Fruit fly (Drosophila melanogaster) whole organism, embryonic: ENCODE results near the gene CG3198.
A peak's percentile ranks its signal among the peaks of the same experiment; 100 is the strongest.

Experiments
- ATbp ChIP-seq: fragments of 200-800 bp; sonication (Bioruptor generic); optimal IDR thresholded peaks from 2 replicates; lab custom pipeline; 2017; ENCODE audit warnings: missing biosample characterization, mild to moderate bottlenecking, missing genetic modification characterization, missing genetic modification reagents
- CG10462 ChIP-seq: fragments of 200-800 bp; sonication (Bioruptor generic); optimal IDR thresholded peaks from 2 replicates; lab custom pipeline; 2016; ENCODE audit warnings: missing biosample characterization, missing genetic modification characterization
- CG10565 ChIP-seq: fragments of 200-800 bp; sonication (Bioruptor generic); optimal IDR thresholded peaks from 3 replicates; lab custom pipeline; 2016; ENCODE audit warnings: missing biosample characterization, mild to moderate bottlenecking, missing genetic modification characterization
- CG12391 ChIP-seq: fragments of 200-800 bp; sonication (Bioruptor generic); optimal IDR thresholded peaks from 3 replicates; lab custom pipeline; 2018; ENCODE audit warnings: missing biosample characterization, mild to moderate bottlenecking, missing genetic modification characterization, moderate library complexity
- CG13624 ChIP-seq: fragments of 200-800 bp; sonication (Bioruptor generic); optimal IDR thresholded peaks from 2 replicates; lab custom pipeline; 2016; ENCODE audit warnings: missing biosample characterization, missing genetic modification characterization
- CG13894 ChIP-seq: fragments of 200-800 bp; sonication (Bioruptor generic); optimal IDR thresholded peaks from 3 replicates; lab custom pipeline; 2018; ENCODE audit warnings: missing biosample characterization, mild to moderate bottlenecking, missing genetic modification characterization, moderate library complexity
- CG15514 ChIP-seq: fragments of 200-800 bp; sonication (Bioruptor generic); optimal IDR thresholded peaks from 3 replicates; lab custom pipeline; 2017; ENCODE audit warnings: missing biosample characterization, missing genetic modification characterization, mild to moderate bottlenecking, moderate library complexity, missing genetic modification reagents
- CG1602 ChIP-seq: fragments of 200-800 bp; sonication (Bioruptor generic); optimal IDR thresholded peaks from 3 replicates; lab custom pipeline; 2016; ENCODE audit warnings: missing biosample characterization, missing genetic modification characterization
- CG16813 ChIP-seq: fragments of 200-800 bp; sonication (Bioruptor generic); IDR thresholded peaks from 3 replicates; pipeline ENCODE4 v1.3.6; 2022; ENCODE audit warnings: missing biosample characterization, missing genetic modification characterization; ENCODE audit not compliant: partially characterized antibody
- CG18262 ChIP-seq: fragments of 200-800 bp; optimal IDR thresholded peaks from 3 replicates; lab custom pipeline; 2019; ENCODE audit warnings: missing biosample characterization, mild to moderate bottlenecking, missing genetic modification characterization, moderate library complexity
- CG2889 ChIP-seq: fragments of 200-800 bp; sonication (Bioruptor generic); IDR thresholded peaks from 3 replicates; pipeline ENCODE4 v1.3.6; 2022; ENCODE audit warnings: missing biosample characterization, missing genetic modification characterization
- CG3407 ChIP-seq: fragments of 200-800 bp; sonication (Bioruptor generic); optimal IDR thresholded peaks from 2 replicates; lab custom pipeline; 2018; ENCODE audit warnings: missing biosample characterization, mild to moderate bottlenecking, missing genetic modification characterization
- CG4820 ChIP-seq: fragments of 200-800 bp; sonication (Bioruptor generic); optimal IDR thresholded peaks from 3 replicates; lab custom pipeline; 2016; ENCODE audit warnings: missing biosample characterization, missing genetic modification characterization
- CG6254 ChIP-seq: fragments of 200-800 bp; sonication (Bioruptor generic); optimal IDR thresholded peaks from 3 replicates; lab custom pipeline; 2017; ENCODE audit warnings: mild to moderate bottlenecking, missing biosample characterization, missing genetic modification reagents, missing genetic modification characterization
- CG6654 ChIP-seq: fragments of 200-800 bp; sonication (Bioruptor generic); optimal IDR thresholded peaks from 2 replicates; lab custom pipeline; 2017; ENCODE audit warnings: missing biosample characterization, mild to moderate bottlenecking, missing genetic modification characterization
- CG7372 ChIP-seq: fragments of 200-800 bp; sonication (Bioruptor generic); IDR thresholded peaks from 2 replicates; pipeline ENCODE4 v1.3.6; 2022; ENCODE audit warnings: missing biosample characterization, missing genetic modification characterization
- CG7786 ChIP-seq: fragments of 200-800 bp; sonication (Bioruptor generic); optimal IDR thresholded peaks from 2 replicates; lab custom pipeline; 2016; ENCODE audit warnings: missing biosample characterization, missing genetic modification characterization
- CG7928 ChIP-seq: fragments of 200-800 bp; sonication (Bioruptor generic); optimal IDR thresholded peaks from 2 replicates; lab custom pipeline; 2017; ENCODE audit warnings: missing biosample characterization, mild to moderate bottlenecking, missing genetic modification characterization
- CG9817 ChIP-seq: fragments of 200-800 bp; sonication (Bioruptor generic); optimal IDR thresholded peaks from 2 replicates; lab custom pipeline; 2018; ENCODE audit warnings: missing biosample characterization, mild to moderate bottlenecking, missing genetic modification characterization, moderate library complexity
- CG9932 ChIP-seq: fragments of 200-800 bp; sonication (Bioruptor generic); IDR thresholded peaks from 2 replicates; pipeline ENCODE4 v1.3.6; 2022; ENCODE audit warnings: missing biosample characterization, missing genetic modification characterization
- CHES-1-like ChIP-seq: fragments of 200-800 bp; sonication (Bioruptor generic); optimal IDR thresholded peaks from 2 replicates; lab custom pipeline; 2016; ENCODE audit warnings: missing biosample characterization, missing genetic modification characterization
- CoRest ChIP-seq: fragments of 200-800 bp; sonication (Bioruptor generic); optimal IDR thresholded peaks from 3 replicates; lab custom pipeline; 2018; ENCODE audit warnings: missing biosample characterization, mild to moderate bottlenecking, missing genetic modification characterization, moderate library complexity
- Elba2 ChIP-seq: fragments of 200-800 bp; sonication (Bioruptor generic); optimal IDR thresholded peaks from 3 replicates; lab custom pipeline; 2016; ENCODE audit warnings: missing biosample characterization, missing genetic modification characterization
- HLH4C ChIP-seq: fragments of 200-800 bp; sonication (Bioruptor generic); IDR thresholded peaks from 3 replicates; pipeline ENCODE4 v1.3.6; 2022; ENCODE audit warnings: missing biosample characterization, missing genetic modification characterization; ENCODE audit not compliant: partially characterized antibody
- HLH54F ChIP-seq: fragments of 200-800 bp; sonication (Bioruptor generic); optimal IDR thresholded peaks from 3 replicates; lab custom pipeline; 2016; ENCODE audit warnings: missing biosample characterization, missing genetic modification characterization
- Hr78 ChIP-seq, 2 experiments: fragments of 200-800 bp in 1 of 2; fragments of >200 bp in 1 of 2; sonication (Bioruptor generic) in 1 of 2; optimal IDR thresholded peaks; 2 replicates each; lab custom pipeline; 2017 to 2019; ENCODE audit warnings: missing biosample characterization in 2 of 2, missing genetic modification characterization in 2 of 2, mild to moderate bottlenecking in 1 of 2, moderate library complexity in 1 of 2
- Hsf ChIP-seq: fragments of 200-800 bp; sonication (Bioruptor generic); optimal IDR thresholded peaks from 3 replicates; lab custom pipeline; 2016; ENCODE audit warnings: missing biosample characterization, missing genetic modification characterization
- Lhr ChIP-seq: fragments of 200-800 bp; sonication (Bioruptor generic); optimal IDR thresholded peaks from 3 replicates; lab custom pipeline; 2017; ENCODE audit warnings: mild to moderate bottlenecking, missing biosample characterization, missing genetic modification reagents, missing genetic modification characterization
- MTF-1 ChIP-seq: fragments of 200-800 bp; sonication (Bioruptor generic); optimal IDR thresholded peaks from 2 replicates; lab custom pipeline; 2018; ENCODE audit warnings: missing biosample characterization, mild to moderate bottlenecking, missing genetic modification characterization, borderline replicate concordance
- NC2β ChIP-seq: fragments of 200-800 bp; sonication (Bioruptor generic); optimal IDR thresholded peaks from 2 replicates; lab custom pipeline; 2016; ENCODE audit warnings: missing biosample characterization, missing genetic modification characterization
- NFAT ChIP-seq: fragments of 200-800 bp; sonication (Bioruptor generic); IDR thresholded peaks from 2 replicates; pipeline ENCODE4 v1.3.6; 2022; ENCODE audit warnings: missing biosample characterization, missing genetic modification characterization
- Oli ChIP-seq: fragments of 200-800 bp; sonication (Bioruptor generic); optimal IDR thresholded peaks from 2 replicates; lab custom pipeline; 2018; ENCODE audit warnings: missing biosample characterization, mild to moderate bottlenecking, missing genetic modification characterization, moderate library complexity
- Poxn ChIP-seq: fragments of 200-800 bp; sonication (Bioruptor generic); IDR thresholded peaks from 2 replicates; pipeline ENCODE4 v1.3.6; 2022; ENCODE audit warnings: missing biosample characterization, missing genetic modification characterization
- az2 ChIP-seq: fragments of 200-800 bp; sonication (Bioruptor generic); optimal IDR thresholded peaks from 3 replicates; lab custom pipeline; 2016; ENCODE audit warnings: missing biosample characterization, missing genetic modification characterization
- emc ChIP-seq: fragments of 200-800 bp; sonication (Bioruptor generic); optimal IDR thresholded peaks from 2 replicates; lab custom pipeline; 2016; ENCODE audit warnings: missing biosample characterization, missing genetic modification characterization
- gsb ChIP-seq: fragments of 200-800 bp; sonication (Bioruptor generic); IDR thresholded peaks from 2 replicates; pipeline ENCODE4 v1.3.6; 2022; ENCODE audit warnings: missing biosample characterization, missing genetic modification characterization
- jing ChIP-seq: fragments of 200-800 bp; sonication (Bioruptor generic); optimal IDR thresholded peaks from 2 replicates; lab custom pipeline; 2018; ENCODE audit warnings: missing biosample characterization, mild to moderate bottlenecking, missing genetic modification characterization
- jumu ChIP-seq: fragments of 200-800 bp; sonication (Bioruptor generic); optimal IDR thresholded peaks from 3 replicates; lab custom pipeline; 2016; ENCODE audit warnings: missing biosample characterization, missing genetic modification characterization
- knrl ChIP-seq: fragments of 200-800 bp; sonication (Bioruptor generic); IDR thresholded peaks from 3 replicates; pipeline ENCODE4 v1.3.6; 2022; ENCODE audit warnings: missing biosample characterization, missing genetic modification characterization; ENCODE audit not compliant: partially characterized antibody
- lov ChIP-seq, 2 experiments: fragments of 200-800 bp in 1 of 2; fragments of >200 bp in 1 of 2; sonication (Bioruptor generic) in 1 of 2; IDR thresholded peaks in 1 of 2; optimal IDR thresholded peaks in 1 of 2; 2 replicates in 1 of 2; 3 replicates in 1 of 2; pipeline versions ENCODE4 v1.3.6 to Lab custom; 2017 to 2022; ENCODE audit warnings: missing biosample characterization in 1 of 2, missing genetic modification characterization in 1 of 2
- mld ChIP-seq: fragments of 200-800 bp; sonication (Bioruptor generic); IDR thresholded peaks from 3 replicates; pipeline ENCODE4 v1.3.6; 2022; ENCODE audit warnings: missing biosample characterization, missing genetic modification characterization; ENCODE audit not compliant: partially characterized antibody
- nau ChIP-seq: fragments of 200-800 bp; sonication (Bioruptor generic); optimal IDR thresholded peaks from 3 replicates; lab custom pipeline; 2017; ENCODE audit warnings: missing biosample characterization, mild to moderate bottlenecking, missing genetic modification characterization, missing genetic modification reagents
- nerfin-2 ChIP-seq: fragments of 200-800 bp; sonication (Bioruptor generic); IDR thresholded peaks from 2 replicates; pipeline ENCODE4 v1.3.6; 2022; ENCODE audit warnings: missing biosample characterization, missing genetic modification characterization; ENCODE audit not compliant: partially characterized antibody
- nmo ChIP-seq: fragments of 200-800 bp; sonication (Bioruptor generic); optimal IDR thresholded peaks from 2 replicates; lab custom pipeline; 2018; ENCODE audit warnings: missing biosample characterization, mild to moderate bottlenecking, missing genetic modification characterization, moderate library complexity
- pros ChIP-seq: fragments of 200-800 bp; sonication (Bioruptor generic); optimal IDR thresholded peaks from 3 replicates; lab custom pipeline; 2019; ENCODE audit warnings: missing biosample characterization, mild to moderate bottlenecking, missing genetic modification characterization, moderate library complexity
- sens ChIP-seq: fragments of 200-800 bp; sonication (Bioruptor generic); peaks from one replicate; lab custom pipeline; 2016; ENCODE audit warnings: missing biosample characterization, missing genetic modification characterization
- sens-2 ChIP-seq: fragments of 200-800 bp; sonication (Bioruptor generic); IDR thresholded peaks from 2 replicates; pipeline ENCODE4 v1.3.6; 2022; ENCODE audit warnings: missing biosample characterization, missing genetic modification characterization
- vfl ChIP-seq: fragments of 200-800 bp; sonication (Bioruptor generic); optimal IDR thresholded peaks from 2 replicates; lab custom pipeline; 2016; ENCODE audit warnings: missing biosample characterization, missing genetic modification characterization
- wdn ChIP-seq: fragments of 200-800 bp; sonication (Bioruptor generic); IDR thresholded peaks from 2 replicates; pipeline ENCODE4 v1.3.6; 2022; ENCODE audit warnings: missing biosample characterization, missing genetic modification characterization
- z ChIP-seq: fragments of 200-800 bp; sonication (Bioruptor generic); IDR thresholded peaks from 3 replicates; pipeline ENCODE4 v1.3.6; 2022; ENCODE audit warnings: missing biosample characterization, missing genetic modification characterization

The CG3198 gene

dm6 chrX:6702028-6702433, 28.3 kb upstream of the CG3198 start (continued):
- TF ChIP-seq CG10565 (GFP tag; lab: Kevin White, UChicago) (no peak), CG13624 (GFP tag; lab: Kevin White, UChicago) (no peak), CG6254 (GFP tag; lab: Kevin White, UChicago) (peak; percentile 46), HLH4C (GFP tag; lab: Robert Waterston, UW) (no peak), z (GFP tag; lab: Robert Waterston, UW) (no peak), knrl (GFP tag; lab: Robert Waterston, UW) (no peak), Hsf (peak; percentile 54), vfl (GFP tag; lab: Kevin White, UChicago) (no peak), CG15514 (peak; percentile 17), ATbp (GFP tag; lab: Kevin White, UChicago) (peak; percentile 78), CG6654 (GFP tag; lab: Kevin White, UChicago) (no peak), CG16813 (GFP tag; lab: Robert Waterston, UW) (no peak), sens-2 (GFP tag; lab: Robert Waterston, UW) (peak; percentile 39; the same call in 1 of the 2 replicates), nmo (GFP tag; lab: Kevin White, UChicago) (peak; percentile 85), emc (no peak), pros (GFP tag; lab: Kevin White, UChicago) (no peak), jumu (peak; percentile 38), CG12391 (tag; lab: Kevin White, UChicago) (peak; percentile 72), CG1602 (peak; percentile 48), jing (GFP tag; lab: Kevin White, UChicago) (peak; percentile 22), CG7372 (GFP tag; lab: Robert Waterston, UW) (peak; percentile 31; the same call in 1 of the 2 replicates), CG10462 (peak; percentile 36), NFAT (GFP tag; lab: Robert Waterston, UW) (no peak), Oli (tag; lab: Kevin White, UChicago) (peak; percentile 81), sens (GFP tag; lab: Kevin White, UChicago) (peak; percentile 95), NC2β (GFP tag; lab: Kevin White, UChicago) (no peak), az2 (GFP tag; lab: Kevin White, UChicago) (peak; percentile 68), CG7928 (GFP tag; lab: Kevin White, UChicago) (no peak), CG9817 (tag; lab: Kevin White, UChicago) (peak; percentile 43), Lhr (GFP tag; lab: Kevin White, UChicago) (peak; percentile 23), wdn (GFP tag; lab: Robert Waterston, UW) (no peak), nau (GFP tag; lab: Kevin White, UChicago) (peak; percentile 8), Elba2 (GFP tag; lab: Kevin White, UChicago) (no peak), CG3407 (peak; percentile 50), CHES-1-like (GFP tag; lab: Kevin White, UChicago) (peak; percentile 16), CoRest (peak; percentile 79), CG4820 (GFP tag; lab: Kevin White, UChicago) (peak; percentile 29), CG7786 (GFP tag; lab: Kevin White, UChicago) (peak; percentile 23), CG18262 (peak; percentile 77), Poxn (GFP tag; lab: Robert Waterston, UW) (no peak), CG13894 (tag; lab: Kevin White, UChicago) (no peak), lov (optimal IDR thresholded peaks at IDR 0.05; lab: Kevin White, UChicago) (no peak), lov (GFP tag; IDR thresholded peaks at IDR 0.05; lab: Robert Waterston, UW) (0 out of 3 replicates have a peak, but pooled peaks have one; percentile 15), CG9932 (GFP tag; lab: Robert Waterston, UW) (no peak), mld (no peak), gsb (GFP tag; lab: Robert Waterston, UW) (no peak), Hr78 (GFP tag; optimal IDR thresholded peaks at IDR 0.05; lab: Kevin White, UChicago) (peak in 1 of 2 experiments; percentile 41), MTF-1 (GFP tag; lab: Kevin White, UChicago) (peak; percentile 29), CG2889 (GFP tag; lab: Robert Waterston, UW) (no peak), HLH54F (GFP tag; lab: Kevin White, UChicago) (no peak), nerfin-2 (no peak)
